Worm (Caenorhabditis elegans) whole organism, L3 larva: ENCODE data around the gene Y49E10.30.
"Not testable (repeated sequence)": the region's sequence is repeated elsewhere in the genome, so short reads cannot be mapped to it uniquely, and the experiment has no call there.

Experiments
- R02D3.7 ChIP-seq: fragments of 150-350 bp; optimal IDR thresholded peaks from 2 replicates; lab custom pipeline; 2014; ENCODE audit warnings: missing biosample characterization, missing genetic modification characterization
- ZK546.5 ChIP-seq: sonication (generic microtip); optimal IDR thresholded peaks from 2 replicates; lab custom pipeline; 2017; ENCODE audit warnings: missing biosample characterization, missing genetic modification characterization
- aly-2 ChIP-seq: fragments of 150-350 bp; optimal IDR thresholded peaks from 2 replicates; lab custom pipeline; 2014; ENCODE audit warnings: missing biosample characterization, missing genetic modification characterization
- ama-1 ChIP-seq: fragments of 150-350 bp; optimal IDR thresholded peaks from 2 replicates; lab custom pipeline; 2018
- ceh-16 ChIP-seq: sonication (generic microtip); optimal IDR thresholded peaks from 2 replicates; lab custom pipeline; 2017; ENCODE audit warnings: missing biosample characterization, missing genetic modification characterization
- ceh-28 ChIP-seq: fragments of 150-350 bp; optimal IDR thresholded peaks from 2 replicates; lab custom pipeline; 2014; ENCODE audit warnings: missing biosample characterization, missing genetic modification reagents, missing genetic modification characterization
- ceh-82 ChIP-seq: fragments of 150-350 bp; optimal IDR thresholded peaks from 2 replicates; lab custom pipeline; 2014; ENCODE audit warnings: missing biosample characterization, missing genetic modification characterization
- ceh-9 ChIP-seq: sonication (generic microtip); optimal IDR thresholded peaks from 2 replicates; lab custom pipeline; 2018; ENCODE audit warnings: missing biosample characterization, missing genetic modification characterization
- daf-12 ChIP-seq: fragments of 150-350 bp; optimal IDR thresholded peaks from 2 replicates; lab custom pipeline; 2014; ENCODE audit warnings: missing biosample characterization, missing genetic modification reagents, missing genetic modification characterization
- egl-27 ChIP-seq: sonication (generic microtip); optimal IDR thresholded peaks from 4 replicates; lab custom pipeline; 2017; ENCODE audit warnings: missing biosample characterization, missing genetic modification reagents, missing genetic modification characterization
- egl-5 ChIP-seq: fragments of 150-350 bp; optimal IDR thresholded peaks from 2 replicates; lab custom pipeline; 2017; ENCODE audit warnings: missing biosample characterization, missing genetic modification reagents, missing genetic modification characterization, inconsistent platforms
- elt-1 ChIP-seq: fragments of 150-350 bp; optimal IDR thresholded peaks from 2 replicates; lab custom pipeline; 2014; ENCODE audit warnings: missing biosample characterization, missing genetic modification characterization
- elt-2 ChIP-seq: sonication (generic microtip); optimal IDR thresholded peaks from 2 replicates; lab custom pipeline; 2016; ENCODE audit warnings: missing genetic modification reagents, mild to moderate bottlenecking, missing genetic modification characterization, missing compliant biosample characterization
- elt-3 ChIP-seq, 3 experiments: fragments of 150-350 bp in 1 of 3; sonication (generic microtip) in 2 of 3; optimal IDR thresholded peaks; 2 replicates in 2 of 3; 4 replicates in 1 of 3; lab custom pipeline; 2014 to 2017; ENCODE audit warnings: missing biosample characterization in 3 of 3, missing genetic modification characterization in 3 of 3
- eor-1 ChIP-seq, 2 experiments: fragments of 150-350 bp; optimal IDR thresholded peaks; 2 replicates each; lab custom pipeline; 2014 to 2018; ENCODE audit warnings: missing biosample characterization in 2 of 2, missing genetic modification characterization in 2 of 2
- fkh-10 ChIP-seq: sonication (generic microtip); optimal IDR thresholded peaks from 2 replicates; lab custom pipeline; 2017; ENCODE audit warnings: missing biosample characterization, missing genetic modification reagents, missing genetic modification characterization
- fkh-2 ChIP-seq: fragments of 150-350 bp; optimal IDR thresholded peaks from 2 replicates; lab custom pipeline; 2014; ENCODE audit warnings: missing biosample characterization, missing genetic modification reagents, missing genetic modification characterization
- fos-1 ChIP-seq: fragments of 150-350 bp; optimal IDR thresholded peaks from 2 replicates; lab custom pipeline; 2014; ENCODE audit warnings: missing biosample characterization, missing genetic modification characterization
- hmg-11 ChIP-seq: sonication (generic microtip); optimal IDR thresholded peaks from 2 replicates; lab custom pipeline; 2016; ENCODE audit warnings: missing genetic modification characterization, missing compliant biosample characterization
- jun-1 ChIP-seq: fragments of 150-350 bp; optimal IDR thresholded peaks from 2 replicates; lab custom pipeline; 2014; ENCODE audit warnings: missing biosample characterization, missing genetic modification reagents, missing genetic modification characterization
- lin-15B ChIP-seq: fragments of 150-350 bp; optimal IDR thresholded peaks from 2 replicates; lab custom pipeline; 2014; ENCODE audit warnings: missing biosample characterization, missing genetic modification characterization
- lin-39 ChIP-seq: fragments of 150-350 bp; optimal IDR thresholded peaks from 2 replicates; lab custom pipeline; 2018; ENCODE audit warnings: missing biosample characterization, missing genetic modification reagents, missing genetic modification characterization
- lsy-12 ChIP-seq: sonication (generic microtip); optimal IDR thresholded peaks from 2 replicates; lab custom pipeline; 2016; ENCODE audit warnings: mild to moderate bottlenecking, missing genetic modification characterization, missing compliant biosample characterization
- mdl-1 ChIP-seq: fragments of 150-350 bp; optimal IDR thresholded peaks from 2 replicates; lab custom pipeline; 2014; ENCODE audit warnings: missing biosample characterization, missing genetic modification characterization
- mml-1 ChIP-seq: fragments of 150-350 bp; sonication (generic microtip); optimal IDR thresholded peaks from 3 replicates; lab custom pipeline; 2014; ENCODE audit warnings: missing biosample characterization, missing genetic modification characterization
- nfya-1 ChIP-seq: sonication (generic microtip); optimal IDR thresholded peaks from 2 replicates; lab custom pipeline; 2017; ENCODE audit warnings: missing genetic modification characterization, mild to moderate bottlenecking, missing compliant biosample characterization, antibody characterized with exemption, moderate library complexity; ENCODE audit not compliant: insufficient read depth
- nhr-11 ChIP-seq: fragments of 150-350 bp; optimal IDR thresholded peaks from 2 replicates; lab custom pipeline; 2014; ENCODE audit warnings: missing biosample characterization, missing genetic modification characterization
- nhr-12 ChIP-seq: fragments of 150-350 bp; optimal IDR thresholded peaks from 2 replicates; lab custom pipeline; 2014; ENCODE audit warnings: missing biosample characterization, missing genetic modification characterization
- nhr-23 ChIP-seq: fragments of 150-350 bp; optimal IDR thresholded peaks from 2 replicates; lab custom pipeline; 2014; ENCODE audit warnings: missing biosample characterization, missing genetic modification reagents, missing genetic modification characterization
- nhr-237 ChIP-seq: fragments of 150-350 bp; optimal IDR thresholded peaks from 2 replicates; lab custom pipeline; 2014; ENCODE audit warnings: missing biosample characterization, missing genetic modification characterization
- nhr-25 ChIP-seq: sonication (generic microtip); optimal IDR thresholded peaks from 2 replicates; lab custom pipeline; 2017; ENCODE audit warnings: missing biosample characterization, missing genetic modification characterization
- nhr-28 ChIP-seq: fragments of 150-350 bp; optimal IDR thresholded peaks from 2 replicates; lab custom pipeline; 2014; ENCODE audit warnings: missing biosample characterization, missing genetic modification characterization
- nhr-43 ChIP-seq: sonication (generic microtip); optimal IDR thresholded peaks from 2 replicates; lab custom pipeline; 2016; ENCODE audit warnings: mild to moderate bottlenecking, missing genetic modification characterization, missing compliant biosample characterization; ENCODE audit not compliant: poor library complexity, severe bottlenecking
- nhr-67 ChIP-seq: fragments of 150-350 bp; optimal IDR thresholded peaks from 2 replicates; lab custom pipeline; 2014; ENCODE audit warnings: missing biosample characterization, missing genetic modification characterization
- nhr-76 ChIP-seq: fragments of 150-350 bp; sonication (generic microtip); optimal IDR thresholded peaks from 5 replicates; lab custom pipeline; 2014; ENCODE audit warnings: missing biosample characterization, missing genetic modification characterization
- nhr-77 ChIP-seq: fragments of 150-350 bp; optimal IDR thresholded peaks from 2 replicates; lab custom pipeline; 2014; ENCODE audit warnings: missing biosample characterization, missing genetic modification characterization
- pha-4 ChIP-seq: fragments of 150-350 bp; optimal IDR thresholded peaks from 2 replicates; lab custom pipeline; 2014; ENCODE audit warnings: missing biosample characterization, missing genetic modification reagents, missing genetic modification characterization
- pqm-1 ChIP-seq: fragments of 150-350 bp; optimal IDR thresholded peaks from 2 replicates; lab custom pipeline; 2017; ENCODE audit warnings: missing biosample characterization, missing genetic modification characterization, inconsistent platforms
- sea-2 ChIP-seq: fragments of 150-350 bp; sonication (generic microtip); optimal IDR thresholded peaks from 4 replicates; lab custom pipeline; 2014; ENCODE audit warnings: missing biosample characterization, missing genetic modification reagents, missing genetic modification characterization
- skn-1 ChIP-seq: fragments of 150-350 bp; optimal IDR thresholded peaks from 2 replicates; lab custom pipeline; 2014; ENCODE audit warnings: missing biosample characterization, missing genetic modification characterization
- snpc-4 ChIP-seq: fragments of 150-350 bp; optimal IDR thresholded peaks from 2 replicates; lab custom pipeline; 2014; ENCODE audit warnings: missing biosample characterization, missing genetic modification characterization
- tbx-2 ChIP-seq: sonication (generic microtip); optimal IDR thresholded peaks from 2 replicates; lab custom pipeline; 2016; ENCODE audit warnings: mild to moderate bottlenecking, missing genetic modification characterization, missing compliant biosample characterization
- unc-39 ChIP-seq: sonication (generic microtip); optimal IDR thresholded peaks from 4 replicates; lab custom pipeline; 2017; ENCODE audit warnings: missing biosample characterization, missing genetic modification characterization
- unc-62 ChIP-seq: fragments of 150-350 bp; sonication (generic microtip); optimal IDR thresholded peaks from 4 replicates; lab custom pipeline; 2014; ENCODE audit warnings: missing biosample characterization, missing genetic modification reagents, missing genetic modification characterization
- zag-1 ChIP-seq: fragments of 150-350 bp; optimal IDR thresholded peaks from 2 replicates; lab custom pipeline; 2014; ENCODE audit warnings: missing biosample characterization, missing genetic modification characterization
- ztf-11 ChIP-seq: fragments of 150-350 bp; optimal IDR thresholded peaks from 2 replicates; lab custom pipeline; 2014; ENCODE audit warnings: missing biosample characterization, missing genetic modification characterization
- ztf-4 ChIP-seq: fragments of 150-350 bp; optimal IDR thresholded peaks from 2 replicates; lab custom pipeline; 2014; ENCODE audit warnings: missing biosample characterization, missing genetic modification characterization

The Y49E10.30 gene

DNA sequence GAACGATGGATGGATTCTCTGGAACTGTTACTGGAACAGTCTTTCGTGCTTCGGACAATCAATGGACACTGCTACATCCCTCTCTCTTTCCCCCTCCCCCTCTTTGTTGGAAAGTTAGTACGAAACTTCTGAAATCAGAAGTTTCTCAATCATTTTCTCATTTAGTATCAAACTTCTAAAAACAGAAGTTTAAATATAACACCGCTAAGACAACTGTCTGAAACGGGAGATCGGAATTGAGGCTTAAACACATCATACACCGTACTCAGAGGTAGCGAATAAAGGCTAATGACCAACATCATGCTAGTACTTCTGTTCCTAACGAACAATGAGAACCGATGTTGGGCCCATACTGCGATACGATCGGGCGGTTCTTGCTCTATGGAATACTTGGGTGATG lies at the start of gene Y49E10.30:
Gene Y49E10.30, plus strand, starts transcription at position 301 of the 400 bp plus-strand sequence.
- TF ChIP-seq R02D3.7 (tag; lab: Kevin White, UChicago); ceh-28 (tag; lab: Kevin White, UChicago); ZK546.5: not testable (repeated sequence)

DNA sequence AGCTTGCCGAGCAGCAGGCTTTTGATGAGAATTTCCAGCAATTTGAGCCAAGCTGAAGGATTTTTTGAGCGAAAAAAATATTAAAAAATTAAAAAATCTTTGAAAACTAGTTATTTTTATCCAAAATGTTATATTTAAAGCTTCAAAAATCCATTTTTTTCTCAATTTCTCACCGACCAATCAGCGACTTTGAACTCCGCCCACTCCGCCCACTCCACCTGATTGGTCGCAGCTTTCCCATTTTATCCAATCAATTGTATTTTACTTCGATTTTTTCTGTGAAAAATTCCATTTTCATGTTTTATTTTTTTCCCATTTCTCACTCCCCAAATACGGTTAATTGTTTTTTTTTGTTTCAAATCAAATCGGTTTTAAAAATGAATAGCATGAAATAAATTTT lies 41.8 kb upstream of the Y49E10.30 start:
- TF ChIP-seq jun-1 (no peak), unc-62 (no peak), nfya-1 (peak; percentile 100)
- TF ChIP-seq, all 47 proteins: peak for 1

DNA sequence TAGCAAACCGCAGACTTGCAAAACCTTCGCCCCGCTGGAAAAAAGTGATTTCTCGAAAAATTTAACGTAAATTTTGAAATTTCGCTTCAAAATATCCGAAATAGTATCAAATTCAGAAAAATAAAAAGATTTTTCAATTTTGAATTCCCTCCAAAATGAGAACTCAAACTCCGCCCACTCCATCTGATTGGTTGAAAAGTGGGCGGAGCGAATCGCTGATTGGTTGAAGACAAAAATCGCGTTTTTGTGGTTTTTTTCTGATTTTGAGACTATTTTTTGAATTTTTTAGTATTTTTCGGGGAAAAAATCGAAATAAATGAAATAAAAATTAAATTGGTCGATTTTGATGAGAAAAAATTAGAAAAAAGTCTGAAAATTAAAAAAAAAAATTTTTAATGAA lies 37.7 kb upstream of the Y49E10.30 start:
- TF ChIP-seq nfya-1 (peak; percentile 87), nhr-25 (tag; lab: Kevin White, UChicago) (no peak)

DNA sequence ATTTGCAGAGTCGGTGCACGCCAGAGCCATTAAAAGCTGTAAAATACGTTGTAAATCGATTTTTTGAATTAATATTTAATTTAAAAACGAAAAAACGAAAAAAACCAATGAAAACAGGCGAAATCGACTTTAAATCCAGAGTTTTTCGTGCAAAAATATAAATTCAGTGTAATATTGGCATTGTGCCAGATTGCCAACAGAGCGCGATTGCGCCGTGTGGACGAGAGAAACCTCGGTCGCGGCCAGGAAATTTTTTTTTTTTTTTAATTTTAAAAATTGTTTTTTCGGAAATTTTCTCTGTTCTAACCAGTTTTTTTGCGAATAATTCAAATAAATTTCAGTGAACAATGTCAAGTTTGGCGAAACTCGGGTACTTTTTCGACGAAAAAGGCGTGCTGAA lies 35.4 kb upstream of the Y49E10.30 start, which contains the start of the genes pph-4.1 and Y75B8A.31:
Gene pph-4.1, minus strand, starts transcription at position 36 of the 400 bp plus-strand sequence.
Gene Y75B8A.31, plus strand, starts transcription at position 342 of the 400 bp plus-strand sequence.
- peak; percentile 33 for TF ChIP-seq jun-1
- peak; percentile 93 for TF ChIP-seq nfya-1
- peak; percentile 72 for TF ChIP-seq hmg-11 (tag; lab: Kevin White, UChicago)
- no peak for TF ChIP-seq ceh-16
- TF ChIP-seq skn-1, result peak; percentile 43
- TF ChIP-seq fkh-10 (GFP tag; lab: Kevin White, UChicago), result no peak
- no peak for TF ChIP-seq mdl-1 (tag; lab: Kevin White, UChicago)
- peak; percentile 98 for TF ChIP-seq lin-15B
- peak; percentile 89 for TF ChIP-seq snpc-4 (tag; lab: Kevin White, UChicago)
- TF ChIP-seq ztf-4 (tag; lab: Kevin White, UChicago), result no peak
- TF ChIP-seq ama-1 (lab: Kevin White, UChicago), result no peak
- no peak for TF ChIP-seq egl-27 (tag; lab: Kevin White, UChicago)
- TF ChIP-seq pha-4 (tag; lab: Kevin White, UChicago), result peak; percentile 94
- peak; percentile 91 for TF ChIP-seq nhr-43 (tag; lab: Kevin White, UChicago)
- no peak for TF ChIP-seq nhr-76
- TF ChIP-seq nhr-23, result peak; percentile 93
- no peak for TF ChIP-seq ztf-11 (tag; lab: Kevin White, UChicago)
- TF ChIP-seq nhr-237 (tag; lab: Kevin White, UChicago), result no peak
- TF ChIP-seq R02D3.7 (tag; lab: Kevin White, UChicago), result peak; percentile 58
- no peak for TF ChIP-seq elt-3 (tag; optimal IDR thresholded peaks at IDR 0.05; lab: Kevin White, UChicago)
- TF ChIP-seq elt-1 (tag; lab: Kevin White, UChicago), result peak; percentile 50
- no peak for TF ChIP-seq ceh-82 (tag; lab: Kevin White, UChicago)
- no peak for TF ChIP-seq nhr-11 (tag; lab: Kevin White, UChicago)
- peak; percentile 45 for TF ChIP-seq pqm-1 (tag; lab: Kevin White, UChicago)
- no peak for TF ChIP-seq ceh-9 (tag; lab: Kevin White, UChicago)
- no peak for TF ChIP-seq daf-12 (tag; lab: Kevin White, UChicago)
- TF ChIP-seq aly-2, result no peak
- no peak for TF ChIP-seq sea-2 (GFP tag; lab: Kevin White, UChicago)
- no peak for TF ChIP-seq unc-62
- TF ChIP-seq nhr-28, result no peak
- TF ChIP-seq ZK546.5, result no peak
- no peak for TF ChIP-seq zag-1
- TF ChIP-seq mml-1 (tag; lab: Kevin White, UChicago), result no peak
- TF ChIP-seq lin-39 (tag; lab: Kevin White, UChicago), result peak; percentile 13
- peak; percentile 68 for TF ChIP-seq ceh-28 (tag; lab: Kevin White, UChicago)
- TF ChIP-seq egl-5 (tag; lab: Kevin White, UChicago), result no peak
- peak; percentile 4 for TF ChIP-seq tbx-2 (tag; lab: Kevin White, UChicago)
- TF ChIP-seq nhr-25 (tag; lab: Kevin White, UChicago), result peak; percentile 53
- no peak for TF ChIP-seq nhr-67
- TF ChIP-seq fkh-2, result no peak
- TF ChIP-seq lsy-12 (tag; lab: Kevin White, UChicago), result peak; percentile 14
- no peak for TF ChIP-seq eor-1 (tag; optimal IDR thresholded peaks at IDR 0.05; lab: Kevin White, UChicago)
- TF ChIP-seq nhr-77 (tag; lab: Kevin White, UChicago), result peak; percentile 21
- TF ChIP-seq unc-39 (tag; lab: Kevin White, UChicago), result no peak
- TF ChIP-seq elt-2, result peak; percentile 54
- no peak for TF ChIP-seq nhr-12 (tag; lab: Kevin White, UChicago)
- no peak for TF ChIP-seq fos-1 (tag; lab: Kevin White, UChicago)
